Worm (Caenorhabditis elegans) whole organism, early embryonic: ENCODE results near the gene str-231.

Source experiments
- B0310.2 ChIP-seq: sonication (generic microtip); optimal IDR thresholded peaks from 2 replicates; lab custom pipeline; 2016; ENCODE audit warnings: mild to moderate bottlenecking, missing genetic modification characterization, missing compliant biosample characterization
- F13C5.2 ChIP-seq: sonication (generic microtip); optimal IDR thresholded peaks from 2 replicates; lab custom pipeline; 2017; ENCODE audit warnings: mild to moderate bottlenecking, missing genetic modification characterization, inconsistent platforms, missing compliant biosample characterization
- aly-1 ChIP-seq: sonication (generic microtip); optimal IDR thresholded peaks from 2 replicates; lab custom pipeline; 2016; ENCODE audit warnings: missing genetic modification characterization, missing compliant biosample characterization
- ama-1 ChIP-seq: fragments of 150-350 bp; optimal IDR thresholded peaks from 2 replicates; lab custom pipeline; 2014
- ceh-13 ChIP-seq: fragments of 200-800 bp; sonication (Bioruptor generic); optimal IDR thresholded peaks from 2 replicates; lab custom pipeline; 2018; ENCODE audit warnings: mild to moderate bottlenecking, missing genetic modification characterization, missing compliant biosample characterization
- ceh-36 ChIP-seq: sonication (generic microtip); optimal IDR thresholded peaks from 2 replicates; lab custom pipeline; 2016; ENCODE audit warnings: missing genetic modification characterization, inconsistent platforms, missing compliant biosample characterization
- ets-7 ChIP-seq: sonication (generic microtip); optimal IDR thresholded peaks from 2 replicates; lab custom pipeline; 2016; ENCODE audit warnings: missing genotype, missing genetic modification characterization, missing compliant biosample characterization
- flt-1 ChIP-seq: fragments of 200-800 bp; sonication (Bioruptor generic); IDR thresholded peaks from 2 replicates; pipeline ENCODE4 v1.3.6; 2022; ENCODE audit warnings: missing genetic modification characterization, missing compliant biosample characterization
- hmbx-1 ChIP-seq: sonication (generic microtip); optimal IDR thresholded peaks from 2 replicates; lab custom pipeline; 2016; ENCODE audit warnings: mild to moderate bottlenecking, missing genetic modification characterization, missing compliant biosample characterization
- hmg-4 ChIP-seq: fragments of 200-800 bp; sonication (Bioruptor generic); optimal IDR thresholded peaks from 2 replicates; lab custom pipeline; 2018; ENCODE audit warnings: mild to moderate bottlenecking, missing genetic modification characterization, missing compliant biosample characterization
- hnd-1 ChIP-seq: sonication (generic microtip); optimal IDR thresholded peaks from 2 replicates; lab custom pipeline; 2016; ENCODE audit warnings: missing genetic modification characterization, missing compliant biosample characterization
- pes-1 ChIP-seq: fragments of 200-800 bp; sonication (Bioruptor generic); IDR thresholded peaks from 2 replicates; pipeline ENCODE4 v1.3.6; 2022; ENCODE audit warnings: missing genetic modification reagents, missing genetic modification characterization, missing compliant biosample characterization
- scrt-1 ChIP-seq: fragments of 200-800 bp; sonication (Bioruptor generic); IDR thresholded peaks from 2 replicates; pipeline ENCODE4 v1.3.6; 2022; ENCODE audit warnings: missing genetic modification characterization, missing compliant biosample characterization
- sea-1 ChIP-seq: fragments of 200-800 bp; sonication (Bioruptor generic); conservative IDR thresholded peaks from 2 replicates; pipeline ENCODE4 v1.3.6; 2022; ENCODE audit warnings: missing genetic modification characterization, missing compliant biosample characterization
- tbx-11 ChIP-seq: fragments of 200-800 bp; sonication (Bioruptor generic); IDR thresholded peaks from 2 replicates; pipeline ENCODE4 v1.3.6; 2022; ENCODE audit warnings: missing genetic modification characterization, missing compliant biosample characterization
- tbx-37 ChIP-seq: fragments of 200-800 bp; sonication (Bioruptor generic); conservative IDR thresholded peaks from 2 replicates; pipeline ENCODE4 v1.3.6; 2022; ENCODE audit warnings: missing genetic modification reagents, missing genetic modification characterization, missing compliant biosample characterization
- tra-4 ChIP-seq: sonication (generic microtip); optimal IDR thresholded peaks from 2 replicates; lab custom pipeline; 2017; ENCODE audit warnings: missing genetic modification characterization, missing compliant biosample characterization

Gene str-231

DNA sequence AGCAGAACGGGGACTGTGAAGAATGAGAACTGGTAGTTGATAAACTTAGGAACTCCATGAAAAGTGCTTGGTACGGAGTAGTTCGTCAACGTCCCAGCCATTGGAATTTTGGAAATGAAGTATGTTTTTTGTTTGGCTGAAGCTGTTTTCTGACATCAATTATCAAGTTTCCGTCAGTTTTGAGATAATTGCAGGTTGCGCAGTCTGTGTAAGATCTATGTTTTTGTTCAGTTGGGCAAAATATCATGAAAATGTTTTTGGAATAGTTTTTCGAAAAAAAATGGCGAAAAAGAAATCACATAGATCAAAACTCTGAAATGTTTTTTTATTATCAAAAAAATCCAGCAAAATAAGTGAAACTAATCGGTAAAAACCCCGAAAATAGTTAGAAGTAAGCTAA lies 32.6 kb downstream of the str-231 start, which contains the start of gene sru-22:
TSS of gene sru-22 (minus strand) at position 101 of the 400 bp plus-strand sequence.
- TF ChIP-seq ets-7 (tag; lab: Kevin White, UChicago), result no peak

ce11 chrV:15972484-15972883 lies 34.9 kb downstream of the str-231 start, which contains the start of gene sru-23:
Gene sru-23 (minus strand): TSS chrV:15972584.
- TF ChIP-seq ama-1 (lab: Kevin White, UChicago) (no peak), tra-4 (tag; lab: Kevin White, UChicago) (no peak), sea-1 (GFP tag; lab: Robert Waterston, UW) (no peak), ets-7 (tag; lab: Kevin White, UChicago) (no peak), scrt-1 (GFP tag; lab: Robert Waterston, UW) (no peak), F13C5.2 (tag; lab: Kevin White, UChicago) (no peak)

DNA sequence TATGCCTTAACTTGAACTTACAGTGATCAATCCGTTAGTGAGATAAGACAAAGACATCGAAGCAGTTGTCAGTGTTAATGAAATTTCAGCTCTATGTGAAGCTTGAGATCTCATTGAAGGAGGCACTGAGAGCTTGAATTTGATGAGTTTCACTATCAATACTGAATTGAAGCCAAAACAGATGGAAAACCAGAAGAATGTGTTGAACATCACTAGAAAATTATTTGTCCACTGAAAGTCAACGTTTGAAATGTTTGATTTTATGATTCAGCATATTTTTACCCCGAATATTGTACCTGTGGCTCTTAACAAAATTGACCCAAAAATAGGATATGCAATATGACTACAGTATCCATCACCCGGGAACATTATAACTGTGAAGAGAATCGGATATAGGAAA lies 36.6 kb downstream of the str-231 start:
- TF ChIP-seq flt-1 (GFP tag; lab: Robert Waterston, UW), result no peak
- TF ChIP-seq aly-1 (tag; lab: Kevin White, UChicago), result no peak
- no peak for TF ChIP-seq sea-1 (GFP tag; lab: Robert Waterston, UW)
- TF ChIP-seq hnd-1, result no peak
- TF ChIP-seq tbx-37, result no peak
- no peak for TF ChIP-seq B0310.2 (tag; lab: Kevin White, UChicago)
- TF ChIP-seq F13C5.2 (tag; lab: Kevin White, UChicago), result no peak
- TF ChIP-seq tbx-11, result no peak
- TF ChIP-seq hmbx-1 (tag; lab: Kevin White, UChicago), result no peak
- TF ChIP-seq ceh-13, result no peak
- no peak for TF ChIP-seq tra-4 (tag; lab: Kevin White, UChicago)
- no peak for TF ChIP-seq ceh-36 (tag; lab: Kevin White, UChicago)
- TF ChIP-seq scrt-1 (GFP tag; lab: Robert Waterston, UW), result no peak
- TF ChIP-seq ets-7 (tag; lab: Kevin White, UChicago), result no peak
- no peak for TF ChIP-seq ama-1 (lab: Kevin White, UChicago)
- TF ChIP-seq pes-1 (GFP tag; lab: Robert Waterston, UW), result no peak

- TF ChIP-seq hnd-1 (no peak), ama-1 (lab: Kevin White, UChicago) (no peak), tbx-37 (no peak), aly-1 (tag; lab: Kevin White, UChicago) (no peak), pes-1 (GFP tag; lab: Robert Waterston, UW) (no peak), scrt-1 (GFP tag; lab: Robert Waterston, UW) (no peak), ceh-13 (no peak), hmbx-1 (tag; lab: Kevin White, UChicago) (no peak), sea-1 (GFP tag; lab: Robert Waterston, UW) (no peak), F13C5.2 (tag; lab: Kevin White, UChicago) (no peak), hmg-4 (no peak), flt-1 (GFP tag; lab: Robert Waterston, UW) (no peak), B0310.2 (tag; lab: Kevin White, UChicago) (no peak), ceh-36 (tag; lab: Kevin White, UChicago) (no peak), ets-7 (tag; lab: Kevin White, UChicago) (no peak), tbx-11 (no peak)
These were observed 37.8 kb downstream of the str-231 start, which contains the start of gene F36G9.7 for ce11 chrV:15969653-15970052. Gene F36G9.7 (minus strand): TSS chrV:15969753.

DNA sequence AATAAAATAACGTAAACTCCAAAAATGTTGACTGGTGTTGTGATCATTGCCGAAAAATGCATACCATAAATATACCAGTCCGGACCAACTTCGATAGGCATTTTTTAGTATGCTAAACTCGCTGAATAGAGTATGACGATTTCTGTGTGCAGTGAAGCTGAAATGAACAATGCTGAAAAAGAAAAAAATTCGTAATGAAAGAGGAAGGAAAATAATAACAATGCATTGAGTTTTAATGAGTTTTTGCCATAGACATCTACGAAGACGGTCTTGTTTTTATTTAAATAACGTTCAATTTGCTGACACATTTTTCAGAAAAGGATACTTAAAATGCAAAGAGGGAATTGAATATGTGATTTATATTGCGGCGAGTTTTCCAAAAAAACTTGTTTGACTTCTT lies 39.9 kb downstream of the str-231 start, which contains the start of gene sri-1:
TSS of gene sri-1 (minus strand) at position 101 of the 400 bp plus-strand sequence.
- TF ChIP-seq sea-1 (GFP tag; lab: Robert Waterston, UW) (no peak), pes-1 (GFP tag; lab: Robert Waterston, UW) (no peak), tbx-11 (no peak), hmg-4 (no peak), B0310.2 (tag; lab: Kevin White, UChicago) (no peak), scrt-1 (GFP tag; lab: Robert Waterston, UW) (no peak), tra-4 (tag; lab: Kevin White, UChicago) (no peak)

DNA sequence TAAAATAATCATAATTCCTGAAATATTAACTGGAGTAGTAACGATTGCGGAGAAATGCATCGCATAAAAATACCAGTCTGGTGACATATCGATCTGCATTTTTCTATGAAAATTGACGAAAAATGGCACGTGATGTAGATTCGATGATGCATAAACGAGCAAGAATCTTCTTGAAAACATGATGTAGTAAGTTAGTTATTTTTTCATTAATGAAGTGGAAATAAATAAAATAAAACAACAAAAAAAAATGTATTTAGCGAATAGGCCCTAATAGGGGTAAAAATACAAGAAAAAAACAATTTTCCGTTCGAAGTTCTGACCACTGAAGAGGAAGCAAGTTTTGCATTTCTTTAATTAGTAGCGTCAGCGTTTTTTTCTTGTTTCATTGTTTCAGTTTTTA lies 42.3 kb downstream of the str-231 start, which contains the start of gene sri-2:
TSS of gene sri-2 (minus strand) at position 101 of the 400 bp plus-strand sequence.
- no peak for TF ChIP-seq sea-1 (GFP tag; lab: Robert Waterston, UW)
- no peak for TF ChIP-seq tra-4 (tag; lab: Kevin White, UChicago)
- no peak for TF ChIP-seq ets-7 (tag; lab: Kevin White, UChicago)
- TF ChIP-seq aly-1 (tag; lab: Kevin White, UChicago), result no peak
- TF ChIP-seq hmg-4, result no peak
- no peak for TF ChIP-seq scrt-1 (GFP tag; lab: Robert Waterston, UW)
- no peak for TF ChIP-seq F13C5.2 (tag; lab: Kevin White, UChicago)
- TF ChIP-seq B0310.2 (tag; lab: Kevin White, UChicago), result no peak
- no peak for TF ChIP-seq ama-1 (lab: Kevin White, UChicago)
- no peak for TF ChIP-seq ceh-36 (tag; lab: Kevin White, UChicago)
- TF ChIP-seq pes-1 (GFP tag; lab: Robert Waterston, UW), result no peak
- TF ChIP-seq tbx-37, result no peak
- no peak for TF ChIP-seq hnd-1
- TF ChIP-seq hmbx-1 (tag; lab: Kevin White, UChicago), result no peak

ce11 chrV:15959456-15959855 lies 47.9 kb downstream of the str-231 start:
- TF ChIP-seq ceh-36 (tag; lab: Kevin White, UChicago), result no peak
- no peak for TF ChIP-seq tbx-11
- no peak for TF ChIP-seq B0310.2 (tag; lab: Kevin White, UChicago)
- TF ChIP-seq hmg-4, result no peak
- no peak for TF ChIP-seq hmbx-1 (tag; lab: Kevin White, UChicago)
- TF ChIP-seq aly-1 (tag; lab: Kevin White, UChicago), result no peak
- TF ChIP-seq tbx-37, result no peak
- no peak for TF ChIP-seq ceh-13
- no peak for TF ChIP-seq F13C5.2 (tag; lab: Kevin White, UChicago)
- no peak for TF ChIP-seq ama-1 (lab: Kevin White, UChicago)
- no peak for TF ChIP-seq scrt-1 (GFP tag; lab: Robert Waterston, UW)
- no peak for TF ChIP-seq ets-7 (tag; lab: Kevin White, UChicago)
- TF ChIP-seq pes-1 (GFP tag; lab: Robert Waterston, UW), result no peak
- no peak for TF ChIP-seq flt-1 (GFP tag; lab: Robert Waterston, UW)
- TF ChIP-seq tra-4 (tag; lab: Kevin White, UChicago), result no peak
